Worm (Caenorhabditis elegans) whole organism, early embryonic: ENCODE results near the gene W08G11.5.

Experiments used
- ama-1 ChIP-seq: fragments of 150-350 bp; optimal IDR thresholded peaks from 2 replicates; lab custom pipeline; 2014
- tbx-11 ChIP-seq: fragments of 200-800 bp; sonication (Bioruptor generic); IDR thresholded peaks from 2 replicates; pipeline ENCODE4 v1.3.6; 2022; ENCODE audit warnings: missing genetic modification characterization, missing compliant biosample characterization

DNA sequence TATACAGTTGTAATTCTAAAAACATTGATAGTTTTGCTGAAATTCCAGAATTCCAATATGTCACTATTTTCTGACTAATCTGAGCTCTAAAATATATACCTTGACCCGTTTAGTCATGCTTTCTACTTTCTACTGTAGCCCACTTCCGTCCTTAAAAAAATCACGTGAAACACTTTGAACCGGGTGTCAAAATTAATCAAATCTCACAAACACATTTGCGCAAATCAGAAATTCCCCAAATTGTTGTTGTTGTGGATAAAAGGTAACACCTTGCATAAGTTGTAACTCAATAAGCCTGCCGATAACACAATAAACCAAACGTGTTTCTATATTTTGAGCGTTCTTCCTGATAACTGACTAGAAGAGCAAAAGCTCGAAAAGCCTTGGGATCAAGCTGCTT is 39.1 kb downstream of the W08G11.5 start, which contains the start of gene srxa-7:
- TF ChIP-seq ama-1 (lab: Kevin White, UChicago) (no peak), tbx-11 (no peak)
